Fruit fly (Drosophila melanogaster) whole organism, embryonic: ENCODE measurements around the gene Bgb.

ENCODE experiments used
- Atf-2 ChIP-seq: fragments of 200-800 bp; sonication (Bioruptor generic); optimal IDR thresholded peaks from 2 replicates; lab custom pipeline; 2016; ENCODE audit warnings: missing biosample characterization, missing genetic modification characterization
- Blimp-1 ChIP-seq: fragments of 200-800 bp; sonication (Bioruptor generic); optimal IDR thresholded peaks from 3 replicates; lab custom pipeline; 2018; ENCODE audit warnings: missing biosample characterization, missing genetic modification characterization, mild to moderate bottlenecking, moderate library complexity, missing genetic modification reagents
- CG1233 ChIP-seq: fragments of 200-800 bp; sonication (Bioruptor generic); optimal IDR thresholded peaks from 4 replicates; lab custom pipeline; 2018; ENCODE audit warnings: missing biosample characterization, mild to moderate bottlenecking, missing genetic modification characterization
- CG13624 ChIP-seq: fragments of 200-800 bp; sonication (Bioruptor generic); optimal IDR thresholded peaks from 2 replicates; lab custom pipeline; 2016; ENCODE audit warnings: missing biosample characterization, missing genetic modification characterization
- CG13894 ChIP-seq: fragments of 200-800 bp; sonication (Bioruptor generic); optimal IDR thresholded peaks from 3 replicates; lab custom pipeline; 2018; ENCODE audit warnings: missing biosample characterization, mild to moderate bottlenecking, missing genetic modification characterization, moderate library complexity
- CG14441 ChIP-seq: fragments of 200-800 bp; sonication (Bioruptor generic); IDR thresholded peaks from 2 replicates; pipeline ENCODE4 v1.3.6; 2022; ENCODE audit warnings: missing biosample characterization, missing genetic modification characterization
- CG15514 ChIP-seq: fragments of 200-800 bp; sonication (Bioruptor generic); optimal IDR thresholded peaks from 3 replicates; lab custom pipeline; 2017; ENCODE audit warnings: missing biosample characterization, missing genetic modification characterization, mild to moderate bottlenecking, moderate library complexity, missing genetic modification reagents
- CG18476 ChIP-seq: fragments of 200-800 bp; sonication (Bioruptor generic); optimal IDR thresholded peaks from 2 replicates; lab custom pipeline; 2016; ENCODE audit warnings: missing biosample characterization, mild to moderate bottlenecking, missing genetic modification characterization
- CG2116 ChIP-seq: fragments of 200-800 bp; sonication (Bioruptor generic); optimal IDR thresholded peaks from 3 replicates; lab custom pipeline; 2018; ENCODE audit warnings: missing biosample characterization, mild to moderate bottlenecking, missing genetic modification characterization
- CG2120 ChIP-seq: fragments of 200-800 bp; sonication (Bioruptor generic); optimal IDR thresholded peaks from 3 replicates; lab custom pipeline; 2016; ENCODE audit warnings: missing biosample characterization, missing genetic modification characterization
- CG33213 ChIP-seq: fragments of 200-800 bp; sonication (Bioruptor generic); optimal IDR thresholded peaks from 3 replicates; lab custom pipeline; 2016; ENCODE audit warnings: missing biosample characterization, missing genetic modification characterization
- CG34224 ChIP-seq: fragments of 200-800 bp; sonication (Bioruptor generic); IDR thresholded peaks from 3 replicates; pipeline ENCODE4 v1.3.6; 2022; ENCODE audit warnings: missing biosample characterization, missing genetic modification characterization; ENCODE audit not compliant: partially characterized antibody
- CG34376 ChIP-seq: fragments of 200-800 bp; sonication (Bioruptor generic); optimal IDR thresholded peaks from 2 replicates; lab custom pipeline; 2018; ENCODE audit warnings: missing biosample characterization, mild to moderate bottlenecking, missing genetic modification characterization
- CG42726 ChIP-seq: fragments of 200-800 bp; sonication (Bioruptor generic); IDR thresholded peaks from 2 replicates; pipeline ENCODE4 v1.3.6; 2022; ENCODE audit warnings: missing biosample characterization, missing genetic modification characterization; ENCODE audit not compliant: partially characterized antibody
- CG4360 ChIP-seq: fragments of 200-800 bp; sonication (Bioruptor generic); IDR thresholded peaks from 2 replicates; pipeline ENCODE4 v1.3.6; 2022; ENCODE audit warnings: missing biosample characterization, missing genetic modification characterization
- CG4617 ChIP-seq: fragments of 200-800 bp; sonication (Bioruptor generic); optimal IDR thresholded peaks from 3 replicates; lab custom pipeline; 2016; ENCODE audit warnings: missing biosample characterization, missing genetic modification characterization, borderline replicate concordance
- CG4730 ChIP-seq: fragments of 200-800 bp; sonication (Bioruptor generic); IDR thresholded peaks from 2 replicates; pipeline ENCODE4 v1.3.6; 2022; ENCODE audit warnings: missing biosample characterization, missing genetic modification characterization
- CG4854 ChIP-seq: fragments of 200-800 bp; sonication (Bioruptor generic); optimal IDR thresholded peaks from 2 replicates; lab custom pipeline; 2016; ENCODE audit warnings: missing biosample characterization, missing genetic modification characterization, inconsistent platforms
- CG7745 ChIP-seq: fragments of 200-800 bp; sonication (Bioruptor generic); optimal IDR thresholded peaks from 2 replicates; lab custom pipeline; 2018; ENCODE audit warnings: missing biosample characterization, mild to moderate bottlenecking, missing genetic modification characterization, moderate library complexity
- CG8388 ChIP-seq: fragments of 200-800 bp; sonication (Bioruptor generic); optimal IDR thresholded peaks from 2 replicates; lab custom pipeline; 2019; ENCODE audit warnings: missing biosample characterization, mild to moderate bottlenecking, missing genetic modification characterization, moderate library complexity
- CG9727 ChIP-seq: fragments of 200-800 bp; sonication (Bioruptor generic); optimal IDR thresholded peaks from 3 replicates; lab custom pipeline; 2017; ENCODE audit warnings: missing biosample characterization, mild to moderate bottlenecking, missing genetic modification characterization
- CG9797 ChIP-seq: fragments of 200-800 bp; sonication (Bioruptor generic); optimal IDR thresholded peaks from 3 replicates; lab custom pipeline; 2018; ENCODE audit warnings: missing biosample characterization, mild to moderate bottlenecking, missing genetic modification characterization
- CG9932 ChIP-seq: fragments of 200-800 bp; sonication (Bioruptor generic); IDR thresholded peaks from 2 replicates; pipeline ENCODE4 v1.3.6; 2022; ENCODE audit warnings: missing biosample characterization, missing genetic modification characterization
- Dek ChIP-seq: fragments of 200-800 bp; sonication (Bioruptor generic); optimal IDR thresholded peaks from 3 replicates; lab custom pipeline; 2019; ENCODE audit warnings: missing biosample characterization, mild to moderate bottlenecking, missing genetic modification characterization, moderate library complexity
- Elba2 ChIP-seq: fragments of 200-800 bp; sonication (Bioruptor generic); optimal IDR thresholded peaks from 3 replicates; lab custom pipeline; 2016; ENCODE audit warnings: missing biosample characterization, missing genetic modification characterization
- Hmx ChIP-seq: fragments of 200-800 bp; sonication (Bioruptor generic); optimal IDR thresholded peaks from 2 replicates; lab custom pipeline; 2016; ENCODE audit warnings: missing biosample characterization, missing genetic modification characterization
- Max ChIP-seq: fragments of 200-800 bp; sonication (Bioruptor generic); optimal IDR thresholded peaks from 2 replicates; lab custom pipeline; 2016; ENCODE audit warnings: missing biosample characterization, mild to moderate bottlenecking, missing genetic modification characterization
- Med ChIP-seq: fragments of 200-800 bp; sonication (Bioruptor generic); peaks from one replicate; lab custom pipeline; 2016; ENCODE audit warnings: missing biosample characterization, missing genetic modification characterization, mild to moderate bottlenecking, inconsistent platforms, moderate library complexity
- NK7.1 ChIP-seq: fragments of 200-800 bp; sonication (Bioruptor generic); optimal IDR thresholded peaks from 3 replicates; lab custom pipeline; 2016; ENCODE audit warnings: missing biosample characterization, missing genetic modification characterization
- ab ChIP-seq: fragments of 200-800 bp; sonication (Bioruptor generic); optimal IDR thresholded peaks from 2 replicates; lab custom pipeline; 2016; ENCODE audit warnings: missing biosample characterization, missing genetic modification characterization
- abd-A ChIP-seq: fragments of 200-800 bp; sonication (Bioruptor generic); optimal IDR thresholded peaks from 3 replicates; lab custom pipeline; 2019; ENCODE audit warnings: missing biosample characterization, mild to moderate bottlenecking, missing genetic modification characterization, moderate library complexity
- aop ChIP-seq: fragments of 200-800 bp; sonication (Bioruptor generic); IDR thresholded peaks from 2 replicates; pipeline ENCODE4 v1.3.6; 2022; ENCODE audit warnings: missing biosample characterization, missing genetic modification characterization
- corto ChIP-seq: fragments of 200-800 bp; sonication (Bioruptor generic); optimal IDR thresholded peaks from 2 replicates; lab custom pipeline; 2016; ENCODE audit warnings: missing biosample characterization, mild to moderate bottlenecking, missing genetic modification characterization, moderate library complexity
- crp ChIP-seq, 2 experiments: fragments of 200-800 bp; sonication (Bioruptor generic); optimal IDR thresholded peaks; 2 replicates in 1 of 2; 3 replicates in 1 of 2; lab custom pipeline; 2017; ENCODE audit warnings: missing biosample characterization in 2 of 2, missing genetic modification characterization in 2 of 2, mild to moderate bottlenecking in 1 of 2, moderate library complexity in 1 of 2
- dan ChIP-seq: fragments of 200-800 bp; sonication (Bioruptor generic); IDR thresholded peaks from 2 replicates; pipeline ENCODE4 v1.3.6; 2022; ENCODE audit warnings: missing biosample characterization, missing genetic modification characterization
- fru ChIP-seq: fragments of >200 bp; optimal IDR thresholded peaks from 2 replicates; lab custom pipeline; 2017
- ken ChIP-seq: fragments of 200-800 bp; sonication (Bioruptor generic); IDR thresholded peaks from 3 replicates; pipeline ENCODE4 v1.3.6; 2022; ENCODE audit warnings: missing biosample characterization, missing genetic modification characterization
- kni ChIP-seq: fragments of 200-800 bp; sonication (Bioruptor generic); optimal IDR thresholded peaks from 3 replicates; lab custom pipeline; 2017; ENCODE audit warnings: mild to moderate bottlenecking, missing biosample characterization, missing genetic modification reagents, missing genetic modification characterization
- lab ChIP-seq: fragments of 200-800 bp; sonication (Bioruptor generic); optimal IDR thresholded peaks from 3 replicates; lab custom pipeline; 2017; ENCODE audit warnings: missing biosample characterization, missing genetic modification characterization, mild to moderate bottlenecking, moderate library complexity, missing genetic modification reagents
- nmo ChIP-seq: fragments of 200-800 bp; sonication (Bioruptor generic); optimal IDR thresholded peaks from 2 replicates; lab custom pipeline; 2018; ENCODE audit warnings: missing biosample characterization, mild to moderate bottlenecking, missing genetic modification characterization, moderate library complexity
- odd ChIP-seq: fragments of 200-800 bp; sonication (Bioruptor generic); optimal IDR thresholded peaks from 2 replicates; lab custom pipeline; 2017; ENCODE audit warnings: missing biosample characterization, mild to moderate bottlenecking, missing genetic modification characterization
- onecut ChIP-seq: fragments of 200-800 bp; sonication (Bioruptor generic); IDR thresholded peaks from 2 replicates; pipeline ENCODE4 v1.3.6; 2022; ENCODE audit warnings: missing biosample characterization, missing genetic modification characterization
- peb ChIP-seq: fragments of 200-800 bp; sonication (Bioruptor generic); IDR thresholded peaks from 2 replicates; pipeline ENCODE4 v1.3.6; 2022; ENCODE audit warnings: missing biosample characterization, missing genetic modification characterization
- pnt ChIP-seq: fragments of 200-800 bp; sonication (Bioruptor generic); optimal IDR thresholded peaks from 3 replicates; lab custom pipeline; 2016; ENCODE audit warnings: missing biosample characterization, missing genetic modification characterization
- sc ChIP-seq, 3 experiments: fragments of >200 bp in 2 of 3; fragments of 200-800 bp in 1 of 3; sonication (Bioruptor generic) in 1 of 3; optimal IDR thresholded peaks; 2 replicates in 2 of 3; 3 replicates in 1 of 3; lab custom pipeline; 2017; ENCODE audit warnings: mild to moderate bottlenecking in 1 of 3, missing biosample characterization in 1 of 3, missing genetic modification characterization in 1 of 3, missing genetic modification reagents in 1 of 3
- scrt ChIP-seq: fragments of 200-800 bp; sonication (Bioruptor generic); optimal IDR thresholded peaks from 2 replicates; lab custom pipeline; 2018; ENCODE audit warnings: missing biosample characterization, mild to moderate bottlenecking, missing genetic modification characterization, moderate library complexity
- slbo ChIP-seq: fragments of 200-800 bp; sonication (Bioruptor generic); IDR thresholded peaks from 2 replicates; pipeline ENCODE4 v1.3.6; 2022; ENCODE audit warnings: missing biosample characterization, missing genetic modification characterization
- sr ChIP-seq: fragments of 200-800 bp; sonication (Bioruptor generic); IDR thresholded peaks from 3 replicates; pipeline ENCODE4 v1.3.6; 2022; ENCODE audit warnings: missing biosample characterization, missing genetic modification characterization
- vvl ChIP-seq: fragments of 200-800 bp; sonication (Bioruptor generic); IDR thresholded peaks from 2 replicates; pipeline ENCODE4 v1.3.6; 2022; ENCODE audit warnings: missing biosample characterization, missing genetic modification characterization
- wdn ChIP-seq: fragments of 200-800 bp; sonication (Bioruptor generic); IDR thresholded peaks from 2 replicates; pipeline ENCODE4 v1.3.6; 2022; ENCODE audit warnings: missing biosample characterization, missing genetic modification characterization

Bgb gene

DNA sequence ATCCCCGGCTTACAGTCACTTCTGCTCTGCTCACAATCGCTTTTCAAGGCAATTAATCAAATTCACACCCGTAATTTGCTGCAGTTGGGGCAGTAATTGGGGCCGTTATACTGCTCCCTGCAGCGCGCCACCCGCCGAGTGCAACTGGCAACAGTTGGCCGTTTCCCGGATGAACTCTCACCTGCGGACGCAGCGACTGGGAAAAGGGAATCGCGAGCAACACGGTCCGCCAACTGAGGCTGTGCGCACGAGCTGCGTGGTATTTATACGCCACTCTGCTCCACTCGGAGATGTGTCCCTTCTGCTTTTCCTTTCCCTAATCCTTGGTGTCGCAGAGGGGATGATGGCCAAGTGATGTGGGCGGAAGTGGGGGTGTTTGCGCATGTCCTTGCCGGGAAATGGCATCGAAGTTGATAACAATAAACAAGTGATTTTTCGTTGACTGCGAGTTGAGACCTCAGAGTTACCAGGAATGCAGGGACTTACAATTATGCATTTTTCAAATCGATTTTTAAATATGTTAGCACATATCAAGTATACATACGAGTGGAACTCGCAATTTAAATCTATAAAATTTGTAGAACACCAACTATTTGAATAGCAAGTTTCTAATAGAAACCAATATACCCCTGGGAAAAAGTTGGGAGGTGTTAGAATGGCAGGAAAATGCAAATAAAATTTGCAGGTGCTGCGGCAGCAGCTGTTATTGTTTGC lies 10.3 kb upstream of the Bgb start, which contains the start of gene GC (continued):
- TF ChIP-seq CG14441 (GFP tag; lab: Robert Waterston, UW) (no peak), CG2116 (no peak), pnt (GFP tag; lab: Kevin White, UChicago) (no peak), CG13894 (tag; lab: Kevin White, UChicago) (no peak), Blimp-1 (GFP tag; lab: Kevin White, UChicago) (no peak), CG7745 (tag; lab: Kevin White, UChicago) (no peak), CG33213 (GFP tag; lab: Kevin White, UChicago) (no peak), CG34224 (no peak), CG4854 (GFP tag; lab: Kevin White, UChicago) (no peak), sr (GFP tag; lab: Robert Waterston, UW) (no peak), corto (GFP tag; lab: Kevin White, UChicago) (no peak), Hmx (no peak), NK7.1 (GFP tag; lab: Kevin White, UChicago) (no peak), CG34376 (GFP tag; lab: Kevin White, UChicago) (no peak), Atf-2 (GFP tag; lab: Kevin White, UChicago) (no peak), wdn (GFP tag; lab: Robert Waterston, UW) (no peak), vvl (peak; percentile 46; the same call in 1 of the 2 replicates), CG8388 (GFP tag; lab: Kevin White, UChicago) (no peak), CG2120 (GFP tag; lab: Kevin White, UChicago) (peak; percentile 69), aop (GFP tag; lab: Robert Waterston, UW) (no peak), lab (GFP tag; lab: Kevin White, UChicago) (no peak), CG9797 (GFP tag; lab: Kevin White, UChicago) (no peak), CG4730 (GFP tag; lab: Robert Waterston, UW) (no peak), Dek (no peak), slbo (GFP tag; lab: Robert Waterston, UW) (peak; percentile 56), fru (no peak), abd-A (tag; lab: Kevin White, UChicago) (no peak), CG9727 (GFP tag; lab: Kevin White, UChicago) (no peak), Elba2 (GFP tag; lab: Kevin White, UChicago) (no peak), CG18476 (GFP tag; lab: Kevin White, UChicago) (no peak), dan (no peak), ab (GFP tag; lab: Kevin White, UChicago) (no peak), nmo (no peak), CG42726 (no peak), ken (GFP tag; lab: Robert Waterston, UW) (0 out of 3 replicates have a peak, but pooled peaks have one; percentile 22), peb (no peak), CG4617 (no peak), odd (GFP tag; lab: Kevin White, UChicago) (no peak), CG15514 (GFP tag; lab: Kevin White, UChicago) (peak; percentile 5), Max (no peak), Med (GFP tag; lab: Kevin White, UChicago) (no peak), CG4360 (GFP tag; lab: Robert Waterston, UW) (no peak), CG13624 (no peak), CG1233 (GFP tag; lab: Kevin White, UChicago) (no peak), sc (optimal IDR thresholded peaks at IDR 0.05; lab: Kevin White, UChicago) (no peak), sc (GFP tag; optimal IDR thresholded peaks at IDR 0.05; lab: Kevin White, UChicago) (no peak), scrt (GFP tag; lab: Kevin White, UChicago) (peak; percentile 97), kni (GFP tag; lab: Kevin White, UChicago) (no peak), onecut (GFP tag; lab: Robert Waterston, UW) (no peak), CG9932 (GFP tag; lab: Robert Waterston, UW) (peak; percentile 53), crp (GFP tag; optimal IDR thresholded peaks at IDR 0.05; lab: Kevin White, UChicago) (no peak)
